Fruit fly (Drosophila melanogaster): Measurements from ENCODE around the gene CG8927.

CG8927 gene

dm6 chr3R:16230080-16230670 is 49.4 kb downstream of the CG8927 start (continued):
- TF ChIP-seq CG3407 (GFP tag; optimal IDR thresholded peaks at IDR 0.05): no peak
- TF ChIP-seq CG4404 (GFP tag; IDR thresholded peaks at IDR 0.05): no peak
- peak; percentile 94 for TF ChIP-seq sug (tag; optimal IDR thresholded peaks at IDR 0.05)
- peak; percentile 1 for TF ChIP-seq maf-S (GFP tag; optimal IDR thresholded peaks at IDR 0.05)
- TF ChIP-seq CG4617 (GFP tag; optimal IDR thresholded peaks at IDR 0.05; ENCODE audit: borderline replicate concordance): no peak
- TF ChIP-seq CG12769 (tag; optimal IDR thresholded peaks at IDR 0.05): peak; percentile 31
- no peak for TF ChIP-seq MTF-1 (GFP tag; optimal IDR thresholded peaks at IDR 0.05; ENCODE audit: borderline replicate concordance)
- no peak for TF ChIP-seq pzg (GFP tag; optimal IDR thresholded peaks at IDR 0.05)
- TF ChIP-seq pita (GFP tag; optimal IDR thresholded peaks at IDR 0.05): no peak
- TF ChIP-seq CG9817 (tag; optimal IDR thresholded peaks at IDR 0.05): no peak
- no peak for TF ChIP-seq BtbVII (GFP tag; optimal IDR thresholded peaks at IDR 0.05)
- no peak for TF ChIP-seq run (tag; optimal IDR thresholded peaks at IDR 0.05)
- no peak for TF ChIP-seq btn (GFP tag; optimal IDR thresholded peaks at IDR 0.05)
- TF ChIP-seq Xrp1 (GFP tag; IDR thresholded peaks at IDR 0.05): no peak
- no peak for TF ChIP-seq Hsf (GFP tag; optimal IDR thresholded peaks at IDR 0.05)
- TF ChIP-seq CG10654 (GFP tag; optimal IDR thresholded peaks at IDR 0.05): no peak
- TF ChIP-seq yki (optimal IDR thresholded peaks at IDR 0.05): no peak
- TF ChIP-seq z (GFP tag; IDR thresholded peaks at IDR 0.05): no peak
- TF ChIP-seq Hmr (GFP tag; optimal IDR thresholded peaks at IDR 0.05): peak; percentile 50
- TF ChIP-seq CG2199 (GFP tag; IDR thresholded peaks at IDR 0.05): no peak
- no peak for TF ChIP-seq Nf-YC (tag; optimal IDR thresholded peaks at IDR 0.05)
- TF ChIP-seq D (optimal IDR thresholded peaks at IDR 0.05): no peak
- no peak for TF ChIP-seq D (GFP tag; optimal IDR thresholded peaks at IDR 0.05)
- TF ChIP-seq CG6791 (GFP tag; IDR thresholded peaks at IDR 0.05; ENCODE audit: partially characterized antibody): no peak
- no peak for TF ChIP-seq CG17186 (GFP tag; optimal IDR thresholded peaks at IDR 0.05)
- TF ChIP-seq CG18476 (GFP tag; optimal IDR thresholded peaks at IDR 0.05): no peak
- no peak for TF ChIP-seq CG10267 (tag; optimal IDR thresholded peaks at IDR 0.05)
- no peak for TF ChIP-seq Oaz (GFP tag; IDR thresholded peaks at IDR 0.05)
- TF ChIP-seq CG11695 (GFP tag; IDR thresholded peaks at IDR 0.05): no peak
- TF ChIP-seq CG4328 (GFP tag; optimal IDR thresholded peaks at IDR 0.05): no peak
- no peak for TF ChIP-seq disco-r (GFP tag; optimal IDR thresholded peaks at IDR 0.05)
- TF ChIP-seq CG15514 (GFP tag; optimal IDR thresholded peaks at IDR 0.05): no peak
- no peak for TF ChIP-seq zfh1 (GFP tag; IDR thresholded peaks at IDR 0.05)
- TF ChIP-seq CG13296 (GFP tag; optimal IDR thresholded peaks at IDR 0.05): peak; percentile 37
- peak; percentile 85 for TF ChIP-seq Med (GFP tag)
- TF ChIP-seq CG14441 (GFP tag; IDR thresholded peaks at IDR 0.05): no peak
- no peak for TF ChIP-seq Aef1 (GFP tag; IDR thresholded peaks at IDR 0.05)
- TF ChIP-seq salm (tag; optimal IDR thresholded peaks at IDR 0.05): no peak
- TF ChIP-seq row (GFP tag; IDR thresholded peaks at IDR 0.05): no peak
- no peak for TF ChIP-seq NC2α (GFP tag; optimal IDR thresholded peaks at IDR 0.05)
- no peak for TF ChIP-seq CG17912 (GFP tag; optimal IDR thresholded peaks at IDR 0.05)
- TF ChIP-seq ssp (GFP tag; IDR thresholded peaks at IDR 0.05): no peak
- no peak for TF ChIP-seq Dip3 (GFP tag; optimal IDR thresholded peaks at IDR 0.05)
- TF ChIP-seq CG10209 (GFP tag; optimal IDR thresholded peaks at IDR 0.05): peak; percentile 15
- TF ChIP-seq Usf (GFP tag; optimal IDR thresholded peaks at IDR 0.05): no peak
- TF ChIP-seq nerfin-2 (GFP tag; IDR thresholded peaks at IDR 0.05; ENCODE audit: partially characterized antibody): no peak
- no peak for TF ChIP-seq dysf (GFP tag; IDR thresholded peaks at IDR 0.05)
- no peak for TF ChIP-seq CG4730 (GFP tag; IDR thresholded peaks at IDR 0.05)
- TF ChIP-seq B-H2 (GFP tag; optimal IDR thresholded peaks at IDR 0.05): no peak
- no peak for TF ChIP-seq gcm (GFP tag; optimal IDR thresholded peaks at IDR 0.05)
- TF ChIP-seq CG30431 (GFP tag; optimal IDR thresholded peaks at IDR 0.05): no peak
- no peak for TF ChIP-seq CG1832 (GFP tag; optimal IDR thresholded peaks at IDR 0.05)
